Fruit fly (Drosophila melanogaster) whole organism, embryonic: ENCODE measurements around the gene Lcp65Ag1.

Experiments
- ATbp ChIP-seq: fragments of 200-800 bp; sonication (Bioruptor generic); optimal IDR thresholded peaks from 2 replicates; lab custom pipeline; 2017; ENCODE audit warnings: missing biosample characterization, mild to moderate bottlenecking, missing genetic modification characterization, missing genetic modification reagents
- Abd-B ChIP-seq: fragments of 200-800 bp; sonication (Bioruptor generic); optimal IDR thresholded peaks from 2 replicates; lab custom pipeline; 2018; ENCODE audit warnings: missing biosample characterization, mild to moderate bottlenecking, missing genetic modification characterization, moderate library complexity
- Ada2b ChIP-seq: fragments of 200-800 bp; sonication (Bioruptor generic); IDR thresholded peaks from 2 replicates; pipeline ENCODE4 v1.3.6; 2022; ENCODE audit warnings: missing biosample characterization, missing genetic modification characterization
- Asciz ChIP-seq: fragments of 200-800 bp; sonication (Bioruptor generic); optimal IDR thresholded peaks from 2 replicates; lab custom pipeline; 2017; ENCODE audit warnings: missing biosample characterization, mild to moderate bottlenecking, missing genetic modification characterization, missing genetic modification reagents
- CG1024 ChIP-seq: fragments of 200-800 bp; sonication (Bioruptor generic); IDR thresholded peaks from 2 replicates; pipeline ENCODE4 v1.3.6; 2022; ENCODE audit warnings: missing biosample characterization, missing genetic modification characterization
- CG11723 ChIP-seq: fragments of 200-800 bp; sonication (Bioruptor generic); optimal IDR thresholded peaks from 2 replicates; lab custom pipeline; 2017; ENCODE audit warnings: missing biosample characterization, mild to moderate bottlenecking, missing genetic modification characterization
- CG12104 ChIP-seq: fragments of 200-800 bp; sonication (Bioruptor generic); optimal IDR thresholded peaks from 3 replicates; lab custom pipeline; 2016; ENCODE audit warnings: missing biosample characterization, missing genetic modification characterization
- CG12155 ChIP-seq: fragments of 200-800 bp; sonication (Bioruptor generic); optimal IDR thresholded peaks from 3 replicates; lab custom pipeline; 2016; ENCODE audit warnings: missing biosample characterization, missing genetic modification characterization
- CG13424 ChIP-seq: fragments of 200-800 bp; sonication (Bioruptor generic); optimal IDR thresholded peaks from 2 replicates; lab custom pipeline; 2019; ENCODE audit warnings: missing biosample characterization, mild to moderate bottlenecking, missing genetic modification characterization, moderate library complexity
- CG15073 ChIP-seq: fragments of 200-800 bp; sonication (Bioruptor generic); optimal IDR thresholded peaks from 2 replicates; lab custom pipeline; 2016; ENCODE audit warnings: missing biosample characterization, missing genetic modification characterization
- CG15601 ChIP-seq: fragments of 200-800 bp; sonication (Bioruptor generic); optimal IDR thresholded peaks from 3 replicates; lab custom pipeline; 2019; ENCODE audit warnings: missing biosample characterization, mild to moderate bottlenecking, missing genetic modification characterization, moderate library complexity
- CG16813 ChIP-seq: fragments of 200-800 bp; sonication (Bioruptor generic); IDR thresholded peaks from 3 replicates; pipeline ENCODE4 v1.3.6; 2022; ENCODE audit warnings: missing biosample characterization, missing genetic modification characterization; ENCODE audit not compliant: partially characterized antibody
- CG30020 ChIP-seq: fragments of 200-800 bp; optimal IDR thresholded peaks from 2 replicates; lab custom pipeline; 2019; ENCODE audit warnings: missing biosample characterization, mild to moderate bottlenecking, missing genetic modification characterization, moderate library complexity
- CG31224 ChIP-seq: fragments of 200-800 bp; sonication (Bioruptor generic); IDR thresholded peaks from 2 replicates; pipeline ENCODE4 v1.3.6; 2022; ENCODE audit warnings: missing biosample characterization, missing genetic modification characterization
- CG32532 ChIP-seq: fragments of 200-800 bp; sonication (Bioruptor generic); IDR thresholded peaks from 2 replicates; pipeline ENCODE4 v1.3.6; 2022; ENCODE audit warnings: missing biosample characterization, missing genetic modification characterization
- CG33557 ChIP-seq: fragments of 200-800 bp; sonication (Bioruptor generic); optimal IDR thresholded peaks from 2 replicates; lab custom pipeline; 2019; ENCODE audit warnings: missing biosample characterization, mild to moderate bottlenecking, missing genetic modification characterization, moderate library complexity
- CG4282 ChIP-seq: fragments of 200-800 bp; sonication (Bioruptor generic); optimal IDR thresholded peaks from 2 replicates; lab custom pipeline; 2016; ENCODE audit warnings: missing biosample characterization, missing genetic modification characterization
- CG4328 ChIP-seq: fragments of 200-800 bp; sonication (Bioruptor generic); optimal IDR thresholded peaks from 3 replicates; lab custom pipeline; 2017; ENCODE audit warnings: missing biosample characterization, missing genetic modification reagents, missing genetic modification characterization
- CG6765 ChIP-seq: fragments of 200-800 bp; sonication (Bioruptor generic); optimal IDR thresholded peaks from 3 replicates; lab custom pipeline; 2017; ENCODE audit warnings: missing biosample characterization, mild to moderate bottlenecking, missing genetic modification characterization
- CG6791 ChIP-seq: fragments of 200-800 bp; sonication (Bioruptor generic); IDR thresholded peaks from 3 replicates; pipeline ENCODE4 v1.3.6; 2022; ENCODE audit warnings: missing biosample characterization, missing genetic modification characterization; ENCODE audit not compliant: partially characterized antibody
- CG7271 ChIP-seq: fragments of 200-800 bp; sonication (Bioruptor generic); optimal IDR thresholded peaks from 2 replicates; lab custom pipeline; 2018; ENCODE audit warnings: missing biosample characterization, mild to moderate bottlenecking, missing genetic modification characterization, moderate library complexity
- CG7372 ChIP-seq: fragments of 200-800 bp; sonication (Bioruptor generic); IDR thresholded peaks from 2 replicates; pipeline ENCODE4 v1.3.6; 2022; ENCODE audit warnings: missing biosample characterization, missing genetic modification characterization
- CG7928 ChIP-seq: fragments of 200-800 bp; sonication (Bioruptor generic); optimal IDR thresholded peaks from 2 replicates; lab custom pipeline; 2017; ENCODE audit warnings: missing biosample characterization, mild to moderate bottlenecking, missing genetic modification characterization
- CG8089 ChIP-seq: fragments of 200-800 bp; sonication (Bioruptor generic); optimal IDR thresholded peaks from 3 replicates; lab custom pipeline; 2016; ENCODE audit warnings: missing biosample characterization, missing genetic modification characterization
- CG9437 ChIP-seq: fragments of 200-800 bp; sonication (Bioruptor generic); optimal IDR thresholded peaks from 2 replicates; lab custom pipeline; 2018; ENCODE audit warnings: missing biosample characterization, mild to moderate bottlenecking, missing genetic modification characterization
- CTCF ChIP-seq: fragments of 200-800 bp; sonication (Bioruptor generic); optimal IDR thresholded peaks from 2 replicates; lab custom pipeline; 2017; ENCODE audit warnings: missing biosample characterization, mild to moderate bottlenecking, missing genetic modification characterization, moderate library complexity
- HmgD ChIP-seq: fragments of 200-800 bp; sonication (Bioruptor generic); optimal IDR thresholded peaks from 3 replicates; lab custom pipeline; 2016; ENCODE audit warnings: missing biosample characterization, missing genetic modification characterization
- Hmr ChIP-seq: fragments of 200-800 bp; sonication (Bioruptor generic); optimal IDR thresholded peaks from 3 replicates; lab custom pipeline; 2017; ENCODE audit warnings: mild to moderate bottlenecking, missing biosample characterization, missing genetic modification reagents, missing genetic modification characterization
- Hr78 ChIP-seq, 2 experiments: fragments of 200-800 bp in 1 of 2; fragments of >200 bp in 1 of 2; sonication (Bioruptor generic) in 1 of 2; optimal IDR thresholded peaks; 2 replicates each; lab custom pipeline; 2017 to 2019; ENCODE audit warnings: missing biosample characterization in 2 of 2, missing genetic modification characterization in 2 of 2, mild to moderate bottlenecking in 1 of 2, moderate library complexity in 1 of 2
- Hsf ChIP-seq: fragments of 200-800 bp; sonication (Bioruptor generic); optimal IDR thresholded peaks from 3 replicates; lab custom pipeline; 2016; ENCODE audit warnings: missing biosample characterization, missing genetic modification characterization
- Max ChIP-seq: fragments of 200-800 bp; sonication (Bioruptor generic); optimal IDR thresholded peaks from 2 replicates; lab custom pipeline; 2016; ENCODE audit warnings: missing biosample characterization, mild to moderate bottlenecking, missing genetic modification characterization
- Mes4 ChIP-seq: fragments of 200-800 bp; sonication (Bioruptor generic); optimal IDR thresholded peaks from 2 replicates; lab custom pipeline; 2016; ENCODE audit warnings: missing biosample characterization, missing genetic modification characterization
- NC2α ChIP-seq: fragments of 200-800 bp; sonication (Bioruptor generic); optimal IDR thresholded peaks from 2 replicates; lab custom pipeline; 2016; ENCODE audit warnings: missing biosample characterization, missing genetic modification characterization
- Rx ChIP-seq: fragments of 200-800 bp; sonication (Bioruptor generic); IDR thresholded peaks from 2 replicates; pipeline ENCODE4 v1.3.6; 2022; ENCODE audit warnings: missing biosample characterization, missing genetic modification characterization
- Spps ChIP-seq: fragments of 200-800 bp; sonication (Bioruptor generic); optimal IDR thresholded peaks from 2 replicates; lab custom pipeline; 2018; ENCODE audit warnings: missing biosample characterization, mild to moderate bottlenecking, missing genetic modification characterization
- Sry-β ChIP-seq: fragments of 200-800 bp; sonication (Bioruptor generic); optimal IDR thresholded peaks from 2 replicates; lab custom pipeline; 2018; ENCODE audit warnings: missing biosample characterization, mild to moderate bottlenecking, missing genetic modification characterization, moderate library complexity
- YL-1 ChIP-seq: fragments of 200-800 bp; sonication (Bioruptor generic); optimal IDR thresholded peaks from 3 replicates; lab custom pipeline; 2017; ENCODE audit warnings: missing biosample characterization, mild to moderate bottlenecking, missing genetic modification characterization
- ci ChIP-seq: fragments of 200-800 bp; sonication (Bioruptor generic); IDR thresholded peaks from 3 replicates; pipeline ENCODE4 v1.3.6; 2022; ENCODE audit warnings: missing biosample characterization, missing genetic modification characterization
- crol ChIP-seq: fragments of 200-800 bp; sonication (Bioruptor generic); IDR thresholded peaks from 2 replicates; pipeline ENCODE4 v1.3.6; 2022; ENCODE audit warnings: missing biosample characterization, missing genetic modification characterization
- crp ChIP-seq, 2 experiments: fragments of 200-800 bp; sonication (Bioruptor generic); optimal IDR thresholded peaks; 2 replicates in 1 of 2; 3 replicates in 1 of 2; lab custom pipeline; 2017; ENCODE audit warnings: missing biosample characterization in 2 of 2, missing genetic modification characterization in 2 of 2, mild to moderate bottlenecking in 1 of 2, moderate library complexity in 1 of 2
- disco-r ChIP-seq: fragments of 200-800 bp; sonication (Bioruptor generic); optimal IDR thresholded peaks from 2 replicates; lab custom pipeline; 2016; ENCODE audit warnings: missing biosample characterization, missing genetic modification characterization
- ftz-f1 ChIP-seq: fragments of 200-800 bp; sonication (Bioruptor generic); optimal IDR thresholded peaks from 2 replicates; lab custom pipeline; 2016; ENCODE audit warnings: missing biosample characterization, missing genetic modification characterization
- gt ChIP-seq: fragments of 200-800 bp; sonication (Bioruptor generic); IDR thresholded peaks from 2 replicates; pipeline ENCODE4 v1.3.6; 2022; ENCODE audit warnings: missing biosample characterization, missing genetic modification characterization
- inv ChIP-seq: fragments of 200-800 bp; sonication (Bioruptor generic); IDR thresholded peaks from 2 replicates; pipeline ENCODE4 v1.3.6; 2022; ENCODE audit warnings: missing biosample characterization, missing genetic modification characterization; ENCODE audit not compliant: partially characterized antibody
- jigr1 ChIP-seq: fragments of 200-800 bp; sonication (Bioruptor generic); IDR thresholded peaks from 3 replicates; pipeline ENCODE4 v1.3.6; 2022; ENCODE audit warnings: missing biosample characterization, missing genetic modification characterization
- onecut ChIP-seq: fragments of 200-800 bp; sonication (Bioruptor generic); IDR thresholded peaks from 2 replicates; pipeline ENCODE4 v1.3.6; 2022; ENCODE audit warnings: missing biosample characterization, missing genetic modification characterization
- pita ChIP-seq: fragments of 200-800 bp; sonication (Bioruptor generic); optimal IDR thresholded peaks from 2 replicates; lab custom pipeline; 2017; ENCODE audit warnings: missing biosample characterization, mild to moderate bottlenecking, missing genetic modification characterization
- stc ChIP-seq: fragments of 200-800 bp; sonication (Bioruptor generic); IDR thresholded peaks from 2 replicates; pipeline ENCODE4 v1.3.6; 2022; ENCODE audit warnings: missing biosample characterization, missing genetic modification characterization
- ttk ChIP-seq: fragments of 200-800 bp; sonication (Bioruptor generic); IDR thresholded peaks from 2 replicates; pipeline ENCODE4 v2.1.2; 2022; ENCODE audit warnings: missing biosample characterization, missing genetic modification characterization
- tup ChIP-seq: fragments of 200-800 bp; sonication (Bioruptor generic); optimal IDR thresholded peaks from 2 replicates; lab custom pipeline; 2016; ENCODE audit warnings: missing biosample characterization, mild to moderate bottlenecking, missing genetic modification characterization, moderate library complexity
- wek ChIP-seq: fragments of 200-800 bp; sonication (Bioruptor generic); optimal IDR thresholded peaks from 3 replicates; lab custom pipeline; 2018; ENCODE audit warnings: missing biosample characterization, mild to moderate bottlenecking, missing genetic modification characterization, moderate library complexity
- zfh1 ChIP-seq: fragments of 200-800 bp; sonication (Bioruptor generic); IDR thresholded peaks from 3 replicates; pipeline ENCODE4 v1.3.6; 2022; ENCODE audit warnings: missing biosample characterization, missing genetic modification characterization

The Lcp65Ag1 gene

dm6 chr3L:6173826-6174255 lies 38.8 kb upstream of the Lcp65Ag1 start, which contains the start of the genes fmt and CG7376 (continued):
- no peak for TF ChIP-seq pita (GFP tag; lab: Kevin White, UChicago)
- TF ChIP-seq CG31224 (GFP tag; lab: Robert Waterston, UW), result no peak
- no peak for TF ChIP-seq HmgD (GFP tag; lab: Kevin White, UChicago)
- TF ChIP-seq Hr78 (GFP tag; optimal IDR thresholded peaks at IDR 0.05; lab: Kevin White, UChicago), result no peak
- TF ChIP-seq CG13424 (tag; lab: Kevin White, UChicago), result peak; percentile 58
- no peak for TF ChIP-seq crp (GFP tag; optimal IDR thresholded peaks at IDR 0.05; lab: Kevin White, UChicago)
- no peak for TF ChIP-seq CTCF (GFP tag; lab: Kevin White, UChicago)
- no peak for TF ChIP-seq CG11723 (GFP tag; lab: Kevin White, UChicago)
- TF ChIP-seq stc, result no peak
- TF ChIP-seq CG33557, result no peak
- TF ChIP-seq NC2α, result no peak
- no peak for TF ChIP-seq Mes4
- no peak for TF ChIP-seq Spps (tag; lab: Kevin White, UChicago)
- no peak for TF ChIP-seq crol
- TF ChIP-seq CG4328 (GFP tag; lab: Kevin White, UChicago), result peak; percentile 11
- peak; percentile 63 for TF ChIP-seq Max
- no peak for TF ChIP-seq Rx (GFP tag; lab: Robert Waterston, UW)
- no peak for TF ChIP-seq onecut
- no peak for TF ChIP-seq ttk (GFP tag; lab: Robert Waterston, UW)
- peak; percentile 78 for TF ChIP-seq YL-1 (GFP tag; lab: Kevin White, UChicago)
- TF ChIP-seq CG12155 (GFP tag; lab: Kevin White, UChicago), result peak; percentile 49
- TF ChIP-seq inv, result peak; percentile 66
- TF ChIP-seq CG9437, result peak; percentile 4
- TF ChIP-seq CG30020 (tag; lab: Kevin White, UChicago), result peak; percentile 94
- no peak for TF ChIP-seq zfh1
- no peak for TF ChIP-seq CG15073 (GFP tag; lab: Kevin White, UChicago)
- no peak for TF ChIP-seq Abd-B (GFP tag; lab: Kevin White, UChicago)
- TF ChIP-seq CG16813 (GFP tag; lab: Robert Waterston, UW), result peak; percentile 81
- TF ChIP-seq disco-r (GFP tag; lab: Kevin White, UChicago), result no peak
- TF ChIP-seq CG7928 (GFP tag; lab: Kevin White, UChicago), result no peak
- TF ChIP-seq ftz-f1 (GFP tag; lab: Kevin White, UChicago), result no peak
- no peak for TF ChIP-seq ATbp (GFP tag; lab: Kevin White, UChicago)
- no peak for TF ChIP-seq ci
- no peak for TF ChIP-seq CG15601
- no peak; the same call in 1 of the 2 replicates for TF ChIP-seq CG32532 (GFP tag; lab: Robert Waterston, UW)
- TF ChIP-seq Asciz (GFP tag; lab: Kevin White, UChicago), result no peak
- peak; percentile 80 for TF ChIP-seq CG6791 (GFP tag; lab: Robert Waterston, UW)
- no peak for TF ChIP-seq gt (GFP tag; lab: Robert Waterston, UW)
- TF ChIP-seq Hmr, result no peak
- TF ChIP-seq CG12104 (GFP tag; lab: Kevin White, UChicago), result peak; percentile 34
- TF ChIP-seq CG7271, result no peak
- TF ChIP-seq tup (GFP tag; lab: Kevin White, UChicago), result no peak
- TF ChIP-seq CG7372 (GFP tag; lab: Robert Waterston, UW), result no peak
- no peak for TF ChIP-seq CG8089
- TF ChIP-seq Sry-β (GFP tag; lab: Kevin White, UChicago), result no peak
- TF ChIP-seq jigr1, result no peak
- peak; percentile 20 for TF ChIP-seq Hsf
- TF ChIP-seq CG6765, result no peak
- no peak for TF ChIP-seq CG4282
- no peak for TF ChIP-seq CG1024 (GFP tag; lab: Robert Waterston, UW)
- TF ChIP-seq wek (GFP tag; lab: Kevin White, UChicago), result no peak
- TF ChIP-seq Ada2b (GFP tag; lab: Robert Waterston, UW), result no peak
